Worm (Caenorhabditis elegans): Measurements from ENCODE around the gene rpl-26.

DNA sequence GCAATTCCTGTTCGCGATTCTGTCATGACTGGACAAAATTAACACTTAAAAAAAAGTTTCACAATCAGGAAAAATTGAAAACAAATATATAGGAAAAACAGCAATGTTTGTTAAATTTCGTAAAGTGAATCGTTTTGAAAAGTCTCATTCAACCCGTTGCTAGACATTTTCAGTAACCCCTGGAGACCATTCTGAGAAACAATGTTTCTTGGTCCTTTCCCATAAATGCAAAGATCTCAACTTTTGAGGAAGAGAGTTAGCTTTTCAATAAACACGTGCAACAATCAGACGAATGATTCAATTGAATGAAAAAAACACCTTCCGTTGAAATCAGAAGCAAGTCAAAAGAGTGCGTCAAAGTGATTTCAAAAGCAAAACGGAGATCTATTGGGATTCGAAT, 7.5 kb downstream of the rpl-26 start, which contains the start of gene F28C6.9:
- TF ChIP-seq lsy-27 (tag; optimal IDR thresholded peaks at IDR 0.05; ENCODE audit: borderline replicate concordance, insufficient read depth) (no peak), dpl-1 (GFP tag; optimal IDR thresholded peaks at IDR 0.05) (no peak), sptf-2 (GFP tag; optimal IDR thresholded peaks at IDR 0.05) (no peak), pha-4 (tag; optimal IDR thresholded peaks at IDR 0.05) (no peak), unc-62 (GFP tag; optimal IDR thresholded peaks at IDR 0.05) (no peak), nhr-27 (tag; optimal IDR thresholded peaks at IDR 0.05) (no peak), ztf-28 (GFP tag; IDR thresholded peaks at IDR 0.05) (no peak), snpc-4 (GFP tag; optimal IDR thresholded peaks at IDR 0.05) (no peak), snpc-4 (tag; optimal IDR thresholded peaks at IDR 0.05) (no peak), ama-1 (optimal IDR thresholded peaks at IDR 0.05) (no peak), ama-1 (GFP tag; optimal IDR thresholded peaks at IDR 0.05) (no peak), lsl-1 (GFP tag; optimal IDR thresholded peaks at IDR 0.05) (no peak), sea-2 (GFP tag; IDR thresholded peaks at IDR 0.05) (no peak), Y79H2A.3 (GFP tag; conservative IDR thresholded peaks at IDR 0.05) (no peak), Y56A3A.18 (GFP tag; IDR thresholded peaks at IDR 0.05) (no peak)

Data from whole organism, young adult.